Fruit fly (Drosophila melanogaster) whole organism, embryonic: ENCODE data around the gene CG17270.

ENCODE experiments used
- CG10543 ChIP-seq: fragments of 200-800 bp; sonication (Bioruptor generic); optimal IDR thresholded peaks from 3 replicates; lab custom pipeline; 2017; ENCODE audit warnings: missing biosample characterization, mild to moderate bottlenecking, missing genetic modification characterization, moderate library complexity
- CG11504 ChIP-seq: fragments of 200-800 bp; sonication (Bioruptor generic); optimal IDR thresholded peaks from 3 replicates; lab custom pipeline; 2019; ENCODE audit warnings: missing biosample characterization, mild to moderate bottlenecking, missing genetic modification characterization, moderate library complexity
- CG11695 ChIP-seq: fragments of 200-800 bp; sonication (Bioruptor generic); IDR thresholded peaks from 3 replicates; pipeline ENCODE4 v1.3.6; 2022; ENCODE audit warnings: missing biosample characterization, missing genetic modification characterization
- CG12942 ChIP-seq: fragments of 200-800 bp; sonication (Bioruptor generic); optimal IDR thresholded peaks from 3 replicates; lab custom pipeline; 2016; ENCODE audit warnings: missing biosample characterization, missing genetic modification characterization
- CG13123 ChIP-seq: fragments of 200-800 bp; sonication (Bioruptor generic); optimal IDR thresholded peaks from 2 replicates; lab custom pipeline; 2016; ENCODE audit warnings: missing biosample characterization, missing genetic modification characterization
- CG13296 ChIP-seq: fragments of 200-800 bp; sonication (Bioruptor generic); optimal IDR thresholded peaks from 3 replicates; lab custom pipeline; 2018; ENCODE audit warnings: missing biosample characterization, mild to moderate bottlenecking, missing genetic modification characterization
- CG13424 ChIP-seq: fragments of 200-800 bp; sonication (Bioruptor generic); optimal IDR thresholded peaks from 2 replicates; lab custom pipeline; 2019; ENCODE audit warnings: missing biosample characterization, mild to moderate bottlenecking, missing genetic modification characterization, moderate library complexity
- CG14014 ChIP-seq: fragments of 200-800 bp; sonication (Bioruptor generic); IDR thresholded peaks from 2 replicates; pipeline ENCODE4 v1.3.6; 2022; ENCODE audit warnings: missing biosample characterization, missing genetic modification characterization
- CG14441 ChIP-seq: fragments of 200-800 bp; sonication (Bioruptor generic); IDR thresholded peaks from 2 replicates; pipeline ENCODE4 v1.3.6; 2022; ENCODE audit warnings: missing biosample characterization, missing genetic modification characterization
- CG17802 ChIP-seq: fragments of 200-800 bp; sonication (Bioruptor generic); optimal IDR thresholded peaks from 2 replicates; lab custom pipeline; 2018; ENCODE audit warnings: missing biosample characterization, mild to moderate bottlenecking, missing genetic modification characterization, moderate library complexity
- CG17912 ChIP-seq: fragments of 200-800 bp; sonication (Bioruptor generic); optimal IDR thresholded peaks from 2 replicates; lab custom pipeline; 2018; ENCODE audit warnings: missing biosample characterization, mild to moderate bottlenecking, missing genetic modification characterization
- CG18262 ChIP-seq: fragments of 200-800 bp; optimal IDR thresholded peaks from 3 replicates; lab custom pipeline; 2019; ENCODE audit warnings: missing biosample characterization, mild to moderate bottlenecking, missing genetic modification characterization, moderate library complexity
- CG1832 ChIP-seq: fragments of 200-800 bp; sonication (Bioruptor generic); optimal IDR thresholded peaks from 2 replicates; lab custom pipeline; 2017; ENCODE audit warnings: missing biosample characterization, mild to moderate bottlenecking, missing genetic modification characterization, inconsistent platforms
- CG18599 ChIP-seq: fragments of 200-800 bp; sonication (Bioruptor generic); optimal IDR thresholded peaks from 3 replicates; lab custom pipeline; 2017; ENCODE audit warnings: missing biosample characterization, missing genetic modification characterization, mild to moderate bottlenecking, moderate library complexity, missing genetic modification reagents
- CG2678 ChIP-seq: fragments of 200-800 bp; sonication (Bioruptor generic); optimal IDR thresholded peaks from 3 replicates; lab custom pipeline; 2019; ENCODE audit warnings: missing biosample characterization, mild to moderate bottlenecking, missing genetic modification characterization, moderate library complexity
- CG2889 ChIP-seq: fragments of 200-800 bp; sonication (Bioruptor generic); IDR thresholded peaks from 3 replicates; pipeline ENCODE4 v1.3.6; 2022; ENCODE audit warnings: missing biosample characterization, missing genetic modification characterization
- CG34376 ChIP-seq: fragments of 200-800 bp; sonication (Bioruptor generic); optimal IDR thresholded peaks from 2 replicates; lab custom pipeline; 2018; ENCODE audit warnings: missing biosample characterization, mild to moderate bottlenecking, missing genetic modification characterization
- CG5180 ChIP-seq: fragments of 200-800 bp; sonication (Bioruptor generic); optimal IDR thresholded peaks from 3 replicates; lab custom pipeline; 2017; ENCODE audit warnings: missing biosample characterization, missing genetic modification characterization, mild to moderate bottlenecking, moderate library complexity, missing genetic modification reagents
- CG6175 ChIP-seq: fragments of 200-800 bp; sonication (Bioruptor generic); IDR thresholded peaks from 3 replicates; pipeline ENCODE4 v1.3.6; 2022; ENCODE audit warnings: missing biosample characterization, missing genetic modification characterization
- CG6254 ChIP-seq: fragments of 200-800 bp; sonication (Bioruptor generic); optimal IDR thresholded peaks from 3 replicates; lab custom pipeline; 2017; ENCODE audit warnings: mild to moderate bottlenecking, missing biosample characterization, missing genetic modification reagents, missing genetic modification characterization
- CG7271 ChIP-seq: fragments of 200-800 bp; sonication (Bioruptor generic); optimal IDR thresholded peaks from 2 replicates; lab custom pipeline; 2018; ENCODE audit warnings: missing biosample characterization, mild to moderate bottlenecking, missing genetic modification characterization, moderate library complexity
- CG7839 ChIP-seq: fragments of 200-800 bp; sonication (Bioruptor generic); optimal IDR thresholded peaks from 3 replicates; lab custom pipeline; 2018; ENCODE audit warnings: missing biosample characterization, mild to moderate bottlenecking, missing genetic modification characterization, moderate library complexity
- CG7963 ChIP-seq: fragments of 200-800 bp; sonication (Bioruptor generic); IDR thresholded peaks from 3 replicates; pipeline ENCODE4 v1.3.6; 2022; ENCODE audit warnings: missing biosample characterization, missing genetic modification characterization; ENCODE audit not compliant: partially characterized antibody
- CG9876 ChIP-seq: fragments of 200-800 bp; sonication (Bioruptor generic); optimal IDR thresholded peaks from 2 replicates; lab custom pipeline; 2016; ENCODE audit warnings: missing biosample characterization, missing genetic modification characterization
- Camta ChIP-seq: fragments of 200-800 bp; sonication (Bioruptor generic); optimal IDR thresholded peaks from 2 replicates; lab custom pipeline; 2016; ENCODE audit warnings: missing biosample characterization, missing genetic modification characterization
- Dip2 ChIP-seq: fragments of 200-800 bp; sonication (Bioruptor generic); IDR thresholded peaks from 2 replicates; pipeline ENCODE4 v1.3.6; 2022; ENCODE audit warnings: missing biosample characterization, missing genetic modification characterization
- GATAe ChIP-seq: fragments of 200-800 bp; sonication (Bioruptor generic); conservative IDR thresholded peaks from 2 replicates; pipeline ENCODE4 v1.3.6; 2022; ENCODE audit warnings: missing biosample characterization, missing genetic modification characterization
- HmgZ ChIP-seq: fragments of 200-800 bp; sonication (Bioruptor generic); optimal IDR thresholded peaks from 2 replicates; lab custom pipeline; 2018; ENCODE audit warnings: missing biosample characterization, mild to moderate bottlenecking, missing genetic modification characterization
- Oli ChIP-seq: fragments of 200-800 bp; sonication (Bioruptor generic); optimal IDR thresholded peaks from 2 replicates; lab custom pipeline; 2018; ENCODE audit warnings: missing biosample characterization, mild to moderate bottlenecking, missing genetic modification characterization, moderate library complexity
- Pdp1 ChIP-seq, 2 experiments: fragments of 200-800 bp; sonication (Bioruptor generic); optimal IDR thresholded peaks; 3 replicates each; lab custom pipeline; 2016; ENCODE audit warnings: missing biosample characterization in 2 of 2, missing genetic modification characterization in 2 of 2, mild to moderate bottlenecking in 1 of 2, moderate library complexity in 1 of 2
- Ptx1 ChIP-seq: fragments of 200-800 bp; sonication (Bioruptor generic); IDR thresholded peaks from 2 replicates; pipeline ENCODE4 v1.3.6; 2022; ENCODE audit warnings: missing biosample characterization, missing genetic modification characterization
- Sry-δ ChIP-seq: fragments of 200-800 bp; sonication (Bioruptor generic); optimal IDR thresholded peaks from 2 replicates; lab custom pipeline; 2016; ENCODE audit warnings: missing biosample characterization, missing genetic modification characterization
- dimm ChIP-seq: fragments of 200-800 bp; sonication (Bioruptor generic); IDR thresholded peaks from 2 replicates; pipeline ENCODE4 v1.3.6; 2022; ENCODE audit warnings: missing biosample characterization, missing genetic modification characterization
- gem ChIP-seq: fragments of 200-800 bp; sonication (Bioruptor generic); optimal IDR thresholded peaks from 2 replicates; lab custom pipeline; 2019; ENCODE audit warnings: missing biosample characterization, mild to moderate bottlenecking, missing genetic modification characterization, moderate library complexity
- grn ChIP-seq: fragments of 200-800 bp; sonication (Bioruptor generic); optimal IDR thresholded peaks from 3 replicates; lab custom pipeline; 2017; ENCODE audit warnings: missing biosample characterization, missing genetic modification characterization
- kay ChIP-seq: fragments of 200-800 bp; sonication (Bioruptor generic); optimal IDR thresholded peaks from 2 replicates; lab custom pipeline; 2016; ENCODE audit warnings: missing biosample characterization, missing genetic modification characterization
- knrl ChIP-seq: fragments of 200-800 bp; sonication (Bioruptor generic); IDR thresholded peaks from 3 replicates; pipeline ENCODE4 v1.3.6; 2022; ENCODE audit warnings: missing biosample characterization, missing genetic modification characterization; ENCODE audit not compliant: partially characterized antibody
- lab ChIP-seq: fragments of 200-800 bp; sonication (Bioruptor generic); optimal IDR thresholded peaks from 3 replicates; lab custom pipeline; 2017; ENCODE audit warnings: missing biosample characterization, missing genetic modification characterization, mild to moderate bottlenecking, moderate library complexity, missing genetic modification reagents
- lmd ChIP-seq: fragments of 200-800 bp; sonication (Bioruptor generic); IDR thresholded peaks from 2 replicates; pipeline ENCODE4 v1.3.6; 2022; ENCODE audit warnings: missing biosample characterization, missing genetic modification characterization
- mirr ChIP-seq: fragments of 200-800 bp; sonication (Bioruptor generic); optimal IDR thresholded peaks from 3 replicates; lab custom pipeline; 2018; ENCODE audit warnings: missing biosample characterization, mild to moderate bottlenecking, missing genetic modification characterization
- pb ChIP-seq: fragments of 200-800 bp; sonication (Bioruptor generic); optimal IDR thresholded peaks from 3 replicates; lab custom pipeline; 2016; ENCODE audit warnings: missing biosample characterization, missing genetic modification characterization
- psq ChIP-seq: fragments of 200-800 bp; sonication (Bioruptor generic); optimal IDR thresholded peaks from 2 replicates; lab custom pipeline; 2017; ENCODE audit warnings: missing biosample characterization, missing genetic modification characterization
- ro ChIP-seq: fragments of 200-800 bp; sonication (Bioruptor generic); IDR thresholded peaks from 2 replicates; pipeline ENCODE4 v1.3.6; 2022; ENCODE audit warnings: missing biosample characterization, missing genetic modification characterization
- row ChIP-seq: fragments of 200-800 bp; sonication (Bioruptor generic); IDR thresholded peaks from 3 replicates; pipeline ENCODE4 v1.3.6; 2022; ENCODE audit warnings: missing biosample characterization, missing genetic modification characterization
- schlank ChIP-seq: fragments of 200-800 bp; sonication (Bioruptor generic); optimal IDR thresholded peaks from 2 replicates; lab custom pipeline; 2018; ENCODE audit warnings: missing biosample characterization, mild to moderate bottlenecking, missing genetic modification characterization
- slou ChIP-seq: fragments of 200-800 bp; sonication (Bioruptor generic); optimal IDR thresholded peaks from 3 replicates; lab custom pipeline; 2016; ENCODE audit warnings: missing biosample characterization, missing genetic modification characterization
- tna ChIP-seq: fragments of 200-800 bp; sonication (Bioruptor generic); IDR thresholded peaks from 2 replicates; pipeline ENCODE4 v1.3.6; 2022; ENCODE audit warnings: missing biosample characterization, missing genetic modification characterization; ENCODE audit not compliant: partially characterized antibody
- unpg ChIP-seq: fragments of 200-800 bp; sonication (Bioruptor generic); optimal IDR thresholded peaks from 3 replicates; lab custom pipeline; 2018; ENCODE audit warnings: missing biosample characterization, mild to moderate bottlenecking, missing genetic modification characterization, moderate library complexity
- wdn ChIP-seq: fragments of 200-800 bp; sonication (Bioruptor generic); IDR thresholded peaks from 2 replicates; pipeline ENCODE4 v1.3.6; 2022; ENCODE audit warnings: missing biosample characterization, missing genetic modification characterization

CG17270 gene

dm6 chr3R:20846316-20846715, 27.6 kb upstream of the CG17270 start (continued):
- no peak for TF ChIP-seq CG7271
- TF ChIP-seq CG18599 (GFP tag; lab: Kevin White, UChicago): peak; percentile 23

dm6 chr3R:20845493-20845892, 26.8 kb upstream of the CG17270 start:
- no peak for TF ChIP-seq CG6175 (GFP tag; lab: Robert Waterston, UW)
- no peak for TF ChIP-seq Camta (GFP tag; lab: Kevin White, UChicago)
- peak; percentile 12 for TF ChIP-seq CG18262 (tag; lab: Kevin White, UChicago)
- TF ChIP-seq grn (GFP tag; lab: Kevin White, UChicago): peak; percentile 68
- peak; percentile 32 for TF ChIP-seq CG6254 (GFP tag; lab: Kevin White, UChicago)
- peak; percentile 43 for TF ChIP-seq CG2678 (tag; lab: Kevin White, UChicago)
- TF ChIP-seq wdn: no peak
- TF ChIP-seq kay: no peak
- no peak for TF ChIP-seq dimm
- TF ChIP-seq tna (GFP tag; lab: Robert Waterston, UW): no peak
- peak; percentile 40; the same call in 1 of the 2 replicates for TF ChIP-seq GATAe
- TF ChIP-seq schlank: no peak
- TF ChIP-seq CG13296 (GFP tag; lab: Kevin White, UChicago): peak; percentile 18
- no peak for TF ChIP-seq knrl (GFP tag; lab: Robert Waterston, UW)
- TF ChIP-seq CG17912 (GFP tag; lab: Kevin White, UChicago): no peak
- TF ChIP-seq CG13424 (tag; lab: Kevin White, UChicago): no peak
- no peak for TF ChIP-seq HmgZ
- no peak for TF ChIP-seq CG2889 (GFP tag; lab: Robert Waterston, UW)
- TF ChIP-seq gem: no peak
- TF ChIP-seq Dip2 (GFP tag; lab: Robert Waterston, UW): no peak
- no peak for TF ChIP-seq lmd (GFP tag; lab: Robert Waterston, UW)
- no peak for TF ChIP-seq pb
- TF ChIP-seq CG11695: 0 out of 3 replicates have a peak, but pooled peaks have one; percentile 42
- TF ChIP-seq CG17802 (tag; lab: Kevin White, UChicago): no peak
- 0 out of 2 replicates have a peak, but pooled peaks have one; percentile 30 for TF ChIP-seq CG14441
- peak; percentile 76 for TF ChIP-seq mirr (GFP tag; lab: Kevin White, UChicago)
- TF ChIP-seq CG12942 (GFP tag; lab: Kevin White, UChicago): no peak
- no peak for TF ChIP-seq CG11504 (tag; lab: Kevin White, UChicago)
- no peak for TF ChIP-seq Sry-δ (GFP tag; lab: Kevin White, UChicago)
- TF ChIP-seq CG10543 (GFP tag; lab: Kevin White, UChicago): no peak
- TF ChIP-seq row (GFP tag; lab: Robert Waterston, UW): peak; percentile 71
- peak; percentile 39 for TF ChIP-seq CG7839 (tag; lab: Kevin White, UChicago)
- TF ChIP-seq slou: no peak
- peak; percentile 58 for TF ChIP-seq CG34376
- no peak for TF ChIP-seq Oli (tag; lab: Kevin White, UChicago)
- no peak for TF ChIP-seq ro
- TF ChIP-seq CG13123 (GFP tag; lab: Kevin White, UChicago): no peak
- TF ChIP-seq Pdp1 (GFP tag; optimal IDR thresholded peaks at IDR 0.05; lab: Kevin White, UChicago): peak in 1 of 2 experiments; percentile 59
- no peak for TF ChIP-seq CG14014 (GFP tag; lab: Robert Waterston, UW)
- no peak for TF ChIP-seq CG1832 (GFP tag; lab: Kevin White, UChicago)
- TF ChIP-seq unpg (GFP tag; lab: Kevin White, UChicago): no peak
- no peak for TF ChIP-seq CG9876
- TF ChIP-seq lab (GFP tag; lab: Kevin White, UChicago): peak; percentile 85
- no peak for TF ChIP-seq psq (GFP tag; lab: Kevin White, UChicago)
- TF ChIP-seq CG7963 (GFP tag; lab: Robert Waterston, UW): no peak
- 0 out of 2 replicates have a peak, but pooled peaks have one; percentile 15 for TF ChIP-seq Ptx1 (GFP tag; lab: Robert Waterston, UW)
- TF ChIP-seq CG5180 (GFP tag; lab: Kevin White, UChicago): no peak
